Fruit fly (Drosophila melanogaster) whole organism, embryonic: ENCODE data around the gene CG5715.

ENCODE experiments used
- Antp ChIP-seq: fragments of 200-800 bp; sonication (Bioruptor generic); optimal IDR thresholded peaks from 3 replicates; lab custom pipeline; 2016; ENCODE audit warnings: missing biosample characterization, missing genetic modification characterization
- CG10321 ChIP-seq: fragments of 200-800 bp; sonication (Bioruptor generic); IDR thresholded peaks from 2 replicates; pipeline ENCODE4 v1.3.6; 2022; ENCODE audit warnings: missing biosample characterization, missing genetic modification characterization
- CG13287 ChIP-seq: fragments of 200-800 bp; sonication (Bioruptor generic); IDR thresholded peaks from 2 replicates; pipeline ENCODE4 v1.3.6; 2022; ENCODE audit warnings: missing biosample characterization, missing genetic modification characterization; ENCODE audit not compliant: partially characterized antibody
- CG14667 ChIP-seq: fragments of 200-800 bp; sonication (Bioruptor generic); IDR thresholded peaks from 2 replicates; pipeline ENCODE4 v1.3.6; 2022; ENCODE audit warnings: missing biosample characterization, missing genetic modification characterization
- CG14710 ChIP-seq: fragments of 200-800 bp; sonication (Bioruptor generic); optimal IDR thresholded peaks from 3 replicates; lab custom pipeline; 2019; ENCODE audit warnings: missing biosample characterization, mild to moderate bottlenecking, missing genetic modification characterization, moderate library complexity
- CG18599 ChIP-seq: fragments of 200-800 bp; sonication (Bioruptor generic); optimal IDR thresholded peaks from 3 replicates; lab custom pipeline; 2017; ENCODE audit warnings: missing biosample characterization, missing genetic modification characterization, mild to moderate bottlenecking, moderate library complexity, missing genetic modification reagents
- CG2199 ChIP-seq: fragments of 200-800 bp; sonication (Bioruptor generic); IDR thresholded peaks from 3 replicates; pipeline ENCODE4 v1.3.6; 2022; ENCODE audit warnings: missing biosample characterization, missing genetic modification characterization
- CG30403 ChIP-seq: fragments of 200-800 bp; sonication (Bioruptor generic); optimal IDR thresholded peaks from 3 replicates; lab custom pipeline; 2016; ENCODE audit warnings: missing biosample characterization, missing genetic modification characterization
- CG32767 ChIP-seq: fragments of 200-800 bp; sonication (Bioruptor generic); IDR thresholded peaks from 2 replicates; pipeline ENCODE4 v1.3.6; 2022; ENCODE audit warnings: missing biosample characterization, missing genetic modification characterization
- CG33557 ChIP-seq: fragments of 200-800 bp; sonication (Bioruptor generic); optimal IDR thresholded peaks from 2 replicates; lab custom pipeline; 2019; ENCODE audit warnings: missing biosample characterization, mild to moderate bottlenecking, missing genetic modification characterization, moderate library complexity
- CG34376 ChIP-seq: fragments of 200-800 bp; sonication (Bioruptor generic); optimal IDR thresholded peaks from 2 replicates; lab custom pipeline; 2018; ENCODE audit warnings: missing biosample characterization, mild to moderate bottlenecking, missing genetic modification characterization
- CG3995 ChIP-seq: fragments of 200-800 bp; sonication (Bioruptor generic); optimal IDR thresholded peaks from 3 replicates; lab custom pipeline; 2016; ENCODE audit warnings: missing biosample characterization, missing genetic modification characterization
- CG6175 ChIP-seq: fragments of 200-800 bp; sonication (Bioruptor generic); IDR thresholded peaks from 3 replicates; pipeline ENCODE4 v1.3.6; 2022; ENCODE audit warnings: missing biosample characterization, missing genetic modification characterization
- CG7745 ChIP-seq: fragments of 200-800 bp; sonication (Bioruptor generic); optimal IDR thresholded peaks from 2 replicates; lab custom pipeline; 2018; ENCODE audit warnings: missing biosample characterization, mild to moderate bottlenecking, missing genetic modification characterization, moderate library complexity
- CG7963 ChIP-seq: fragments of 200-800 bp; sonication (Bioruptor generic); IDR thresholded peaks from 3 replicates; pipeline ENCODE4 v1.3.6; 2022; ENCODE audit warnings: missing biosample characterization, missing genetic modification characterization; ENCODE audit not compliant: partially characterized antibody
- CG7987 ChIP-seq: fragments of 200-800 bp; sonication (Bioruptor generic); optimal IDR thresholded peaks from 2 replicates; lab custom pipeline; 2018; ENCODE audit warnings: missing biosample characterization, mild to moderate bottlenecking, missing genetic modification characterization, moderate library complexity
- CG9932 ChIP-seq: fragments of 200-800 bp; sonication (Bioruptor generic); IDR thresholded peaks from 2 replicates; pipeline ENCODE4 v1.3.6; 2022; ENCODE audit warnings: missing biosample characterization, missing genetic modification characterization
- E2f2 ChIP-seq: fragments of 200-800 bp; sonication (Bioruptor generic); IDR thresholded peaks from 2 replicates; pipeline ENCODE4 v1.3.6; 2022; ENCODE audit warnings: missing biosample characterization, missing genetic modification characterization
- ERR ChIP-seq: fragments of 200-800 bp; sonication (Bioruptor generic); optimal IDR thresholded peaks from 2 replicates; lab custom pipeline; 2016; ENCODE audit warnings: missing biosample characterization, missing genetic modification characterization
- GATAe ChIP-seq: fragments of 200-800 bp; sonication (Bioruptor generic); conservative IDR thresholded peaks from 2 replicates; pipeline ENCODE4 v1.3.6; 2022; ENCODE audit warnings: missing biosample characterization, missing genetic modification characterization
- H15 ChIP-seq: fragments of 200-800 bp; sonication (Bioruptor generic); IDR thresholded peaks from 3 replicates; pipeline ENCODE4 v1.3.6; 2022; ENCODE audit warnings: missing biosample characterization, missing genetic modification characterization
- HLHmδ ChIP-seq: fragments of 200-800 bp; sonication (Bioruptor generic); optimal IDR thresholded peaks from 2 replicates; lab custom pipeline; 2018; ENCODE audit warnings: missing biosample characterization, mild to moderate bottlenecking, missing genetic modification characterization, moderate library complexity
- Lhr ChIP-seq: fragments of 200-800 bp; sonication (Bioruptor generic); optimal IDR thresholded peaks from 3 replicates; lab custom pipeline; 2017; ENCODE audit warnings: mild to moderate bottlenecking, missing biosample characterization, missing genetic modification reagents, missing genetic modification characterization
- Nf-YC ChIP-seq: fragments of 200-800 bp; optimal IDR thresholded peaks from 3 replicates; lab custom pipeline; 2019; ENCODE audit warnings: missing biosample characterization, mild to moderate bottlenecking, missing genetic modification characterization, moderate library complexity
- PHDP ChIP-seq: fragments of 200-800 bp; sonication (Bioruptor generic); optimal IDR thresholded peaks from 3 replicates; lab custom pipeline; 2018; ENCODE audit warnings: missing biosample characterization, mild to moderate bottlenecking, missing genetic modification characterization, moderate library complexity
- Scr ChIP-seq: fragments of 200-800 bp; sonication (Bioruptor generic); IDR thresholded peaks from 2 replicates; pipeline ENCODE4 v1.3.6; 2022; ENCODE audit warnings: missing biosample characterization, missing genetic modification characterization; ENCODE audit not compliant: partially characterized antibody
- Xbp1 ChIP-seq: fragments of 200-800 bp; sonication (Bioruptor generic); optimal IDR thresholded peaks from 3 replicates; lab custom pipeline; 2016; ENCODE audit warnings: missing biosample characterization, mild to moderate bottlenecking, missing genetic modification characterization
- Xrp1 ChIP-seq: fragments of 200-800 bp; sonication (Bioruptor generic); IDR thresholded peaks from 2 replicates; pipeline ENCODE4 v1.3.6; 2022; ENCODE audit warnings: missing biosample characterization, missing genetic modification characterization
- amos ChIP-seq: fragments of 200-800 bp; sonication (Bioruptor generic); IDR thresholded peaks from 2 replicates; pipeline ENCODE4 v1.3.6; 2022; ENCODE audit warnings: missing biosample characterization, missing genetic modification characterization; ENCODE audit not compliant: partially characterized antibody
- bbx ChIP-seq: fragments of 200-800 bp; sonication (Bioruptor generic); IDR thresholded peaks from 2 replicates; pipeline ENCODE4 v1.3.6; 2022; ENCODE audit warnings: missing biosample characterization, missing genetic modification characterization; ENCODE audit not compliant: partially characterized antibody
- bigmax ChIP-seq: fragments of 200-800 bp; sonication (Bioruptor generic); optimal IDR thresholded peaks from 2 replicates; lab custom pipeline; 2018; ENCODE audit warnings: missing biosample characterization, mild to moderate bottlenecking, missing genetic modification characterization
- ewg ChIP-seq: fragments of 200-800 bp; sonication (Bioruptor generic); optimal IDR thresholded peaks from 3 replicates; lab custom pipeline; 2017; ENCODE audit warnings: mild to moderate bottlenecking, missing biosample characterization, missing genetic modification reagents, missing genetic modification characterization
- eyg ChIP-seq: fragments of 200-800 bp; sonication (Bioruptor generic); optimal IDR thresholded peaks from 3 replicates; lab custom pipeline; 2016; ENCODE audit warnings: missing biosample characterization, missing genetic modification characterization
- fd3F ChIP-seq: fragments of 200-800 bp; sonication (Bioruptor generic); optimal IDR thresholded peaks from 2 replicates; lab custom pipeline; 2018; ENCODE audit warnings: missing biosample characterization, mild to moderate bottlenecking, missing genetic modification characterization, moderate library complexity
- gfzf ChIP-seq: fragments of 200-800 bp; sonication (Bioruptor generic); optimal IDR thresholded peaks from 2 replicates; lab custom pipeline; 2016; ENCODE audit warnings: missing biosample characterization, mild to moderate bottlenecking, missing genetic modification characterization, moderate library complexity
- gsb ChIP-seq: fragments of 200-800 bp; sonication (Bioruptor generic); IDR thresholded peaks from 2 replicates; pipeline ENCODE4 v1.3.6; 2022; ENCODE audit warnings: missing biosample characterization, missing genetic modification characterization
- hb ChIP-seq: fragments of 200-800 bp; sonication (Bioruptor generic); IDR thresholded peaks from 3 replicates; pipeline ENCODE4 v1.3.6; 2022; ENCODE audit warnings: missing biosample characterization, missing genetic modification characterization; ENCODE audit not compliant: partially characterized antibody
- hbn ChIP-seq: fragments of 200-800 bp; sonication (Bioruptor generic); IDR thresholded peaks from 2 replicates; pipeline ENCODE4 v1.3.6; 2022; ENCODE audit warnings: missing biosample characterization, missing genetic modification characterization; ENCODE audit not compliant: partially characterized antibody
- knrl ChIP-seq: fragments of 200-800 bp; sonication (Bioruptor generic); IDR thresholded peaks from 3 replicates; pipeline ENCODE4 v1.3.6; 2022; ENCODE audit warnings: missing biosample characterization, missing genetic modification characterization; ENCODE audit not compliant: partially characterized antibody
- mld ChIP-seq: fragments of 200-800 bp; sonication (Bioruptor generic); IDR thresholded peaks from 3 replicates; pipeline ENCODE4 v1.3.6; 2022; ENCODE audit warnings: missing biosample characterization, missing genetic modification characterization; ENCODE audit not compliant: partially characterized antibody
- onecut ChIP-seq: fragments of 200-800 bp; sonication (Bioruptor generic); IDR thresholded peaks from 2 replicates; pipeline ENCODE4 v1.3.6; 2022; ENCODE audit warnings: missing biosample characterization, missing genetic modification characterization
- otp ChIP-seq: fragments of 200-800 bp; sonication (Bioruptor generic); IDR thresholded peaks from 3 replicates; pipeline ENCODE4, ENCODE4 v1.3.6; 2022; ENCODE audit warnings: missing biosample characterization, missing genetic modification characterization
- phol ChIP-seq: fragments of 200-800 bp; sonication (Bioruptor generic); optimal IDR thresholded peaks from 3 replicates; lab custom pipeline; 2018; ENCODE audit warnings: missing biosample characterization, mild to moderate bottlenecking, missing genetic modification characterization, moderate library complexity
- rib ChIP-seq: fragments of 200-800 bp; sonication (Bioruptor generic); IDR thresholded peaks from 2 replicates; pipeline ENCODE4 v1.3.6; 2022; ENCODE audit warnings: missing biosample characterization, missing genetic modification characterization
- ro ChIP-seq: fragments of 200-800 bp; sonication (Bioruptor generic); IDR thresholded peaks from 2 replicates; pipeline ENCODE4 v1.3.6; 2022; ENCODE audit warnings: missing biosample characterization, missing genetic modification characterization
- row ChIP-seq: fragments of 200-800 bp; sonication (Bioruptor generic); IDR thresholded peaks from 3 replicates; pipeline ENCODE4 v1.3.6; 2022; ENCODE audit warnings: missing biosample characterization, missing genetic modification characterization
- seq ChIP-seq: fragments of 200-800 bp; sonication (Bioruptor generic); IDR thresholded peaks from 2 replicates; pipeline ENCODE4 v1.3.6; 2022; ENCODE audit warnings: missing biosample characterization, missing genetic modification characterization
- tap ChIP-seq: fragments of 200-800 bp; optimal IDR thresholded peaks from 3 replicates; lab custom pipeline; 2019; ENCODE audit warnings: missing biosample characterization, mild to moderate bottlenecking, missing genetic modification characterization, moderate library complexity
- tio ChIP-seq: fragments of 200-800 bp; sonication (Bioruptor generic); optimal IDR thresholded peaks from 2 replicates; lab custom pipeline; 2017; ENCODE audit warnings: missing biosample characterization, missing genetic modification characterization, inconsistent platforms
- zen ChIP-seq: fragments of 200-800 bp; sonication (Bioruptor generic); optimal IDR thresholded peaks from 3 replicates; lab custom pipeline; 2018; ENCODE audit warnings: missing biosample characterization, mild to moderate bottlenecking, missing genetic modification characterization, moderate library complexity

The CG5715 gene

DNA sequence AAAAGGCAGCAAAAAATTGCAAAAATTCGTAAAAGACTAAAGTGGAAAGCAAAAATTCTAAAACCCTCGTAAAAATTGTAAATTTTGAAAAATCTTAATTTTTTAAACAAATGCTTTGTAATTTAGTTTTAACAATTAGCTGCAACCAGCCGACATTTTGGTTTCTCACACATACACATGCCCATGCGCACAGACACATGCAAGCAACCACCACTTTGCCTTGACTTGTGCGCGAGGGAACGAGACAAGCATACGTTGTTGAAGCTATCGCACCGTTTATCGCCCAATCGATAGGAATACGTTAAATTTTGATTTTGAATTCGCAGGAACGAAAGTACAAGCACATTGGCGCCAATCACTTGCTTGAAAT is 26.1 kb upstream of the CG5715 start (continued):
- peak; percentile 6 for TF ChIP-seq CG30403
- TF ChIP-seq Xrp1 (GFP tag; lab: Robert Waterston, UW), result 0 out of 2 replicates have a peak, but pooled peaks have one; percentile 23
- TF ChIP-seq ewg, result peak; percentile 99
- no peak for TF ChIP-seq CG33557 (GFP tag; lab: Kevin White, UChicago)
- no peak for TF ChIP-seq CG18599 (GFP tag; lab: Kevin White, UChicago)
- TF ChIP-seq Antp (GFP tag; lab: Kevin White, UChicago), result no peak
- peak; percentile 46; the same call in 1 of the 3 replicates for TF ChIP-seq CG7963
- peak; percentile 38 for TF ChIP-seq CG14710
- TF ChIP-seq rib (GFP tag; lab: Robert Waterston, UW), result no peak
- no peak for TF ChIP-seq Lhr (GFP tag; lab: Kevin White, UChicago)
- TF ChIP-seq CG32767 (GFP tag; lab: Robert Waterston, UW), result 0 out of 2 replicates have a peak, but pooled peaks have one; percentile 24
- peak; percentile 79 for TF ChIP-seq CG13287 (GFP tag; lab: Robert Waterston, UW)
- TF ChIP-seq phol (tag; lab: Kevin White, UChicago), result peak; percentile 98
- TF ChIP-seq ERR (GFP tag; lab: Kevin White, UChicago), result no peak
- 0 out of 3 replicates have a peak, but pooled peaks have one; percentile 30 for TF ChIP-seq otp (GFP tag; lab: Robert Waterston, UW)
- peak; percentile 97 for TF ChIP-seq CG10321 (GFP tag; lab: Robert Waterston, UW)
- TF ChIP-seq H15 (GFP tag; lab: Robert Waterston, UW), result no peak
- TF ChIP-seq amos (GFP tag; lab: Robert Waterston, UW), result peak; percentile 74
- TF ChIP-seq eyg, result no peak
- TF ChIP-seq knrl (GFP tag; lab: Robert Waterston, UW), result peak; percentile 63
- no peak for TF ChIP-seq CG2199 (GFP tag; lab: Robert Waterston, UW)
- peak; percentile 2 for TF ChIP-seq zen (tag; lab: Kevin White, UChicago)
- TF ChIP-seq CG6175 (GFP tag; lab: Robert Waterston, UW), result no peak
- TF ChIP-seq mld (GFP tag; lab: Robert Waterston, UW), result peak; percentile 62; the same call in 2 of the 3 replicates
- peak; percentile 59; the same call in 1 of the 3 replicates for TF ChIP-seq hb (GFP tag; lab: Robert Waterston, UW)
- no peak for TF ChIP-seq Xbp1 (GFP tag; lab: Kevin White, UChicago)
- no peak for TF ChIP-seq tap (tag; lab: Kevin White, UChicago)
- peak; percentile 13 for TF ChIP-seq gfzf (GFP tag; lab: Kevin White, UChicago)
- TF ChIP-seq hbn (GFP tag; lab: Robert Waterston, UW), result peak; percentile 50; the same call in 1 of the 2 replicates
- TF ChIP-seq CG9932 (GFP tag; lab: Robert Waterston, UW), result no peak
- TF ChIP-seq gsb (GFP tag; lab: Robert Waterston, UW), result no peak
- TF ChIP-seq HLHmδ, result peak; percentile 11
- TF ChIP-seq bbx (GFP tag; lab: Robert Waterston, UW), result peak; percentile 84
- TF ChIP-seq E2f2 (GFP tag; lab: Robert Waterston, UW), result peak; percentile 88
- no peak for TF ChIP-seq fd3F (GFP tag; lab: Kevin White, UChicago)
- no peak for TF ChIP-seq GATAe (GFP tag; lab: Robert Waterston, UW)
- TF ChIP-seq ro (GFP tag; lab: Robert Waterston, UW), result no peak
- TF ChIP-seq Nf-YC (tag; lab: Kevin White, UChicago), result no peak
- TF ChIP-seq bigmax (GFP tag; lab: Kevin White, UChicago), result no peak
- peak; percentile 10 for TF ChIP-seq CG34376
- peak; percentile 45; the same call in 1 of the 2 replicates for TF ChIP-seq onecut (GFP tag; lab: Robert Waterston, UW)
- TF ChIP-seq PHDP (tag; lab: Kevin White, UChicago), result no peak
- TF ChIP-seq tio (GFP tag; lab: Kevin White, UChicago), result no peak
- TF ChIP-seq seq (GFP tag; lab: Robert Waterston, UW), result peak; percentile 82
- TF ChIP-seq CG14667, result no peak
- TF ChIP-seq CG7987 (GFP tag; lab: Kevin White, UChicago), result no peak
- TF ChIP-seq row (GFP tag; lab: Robert Waterston, UW), result peak; percentile 16; the same call in 1 of the 3 replicates
- peak; percentile 35 for TF ChIP-seq CG7745 (tag; lab: Kevin White, UChicago)
- TF ChIP-seq Scr (GFP tag; lab: Robert Waterston, UW), result peak; percentile 68
- TF ChIP-seq CG3995 (GFP tag; lab: Kevin White, UChicago), result no peak
